Fruit fly (Drosophila melanogaster): ENCODE results near the gene CG10413.

DNA sequence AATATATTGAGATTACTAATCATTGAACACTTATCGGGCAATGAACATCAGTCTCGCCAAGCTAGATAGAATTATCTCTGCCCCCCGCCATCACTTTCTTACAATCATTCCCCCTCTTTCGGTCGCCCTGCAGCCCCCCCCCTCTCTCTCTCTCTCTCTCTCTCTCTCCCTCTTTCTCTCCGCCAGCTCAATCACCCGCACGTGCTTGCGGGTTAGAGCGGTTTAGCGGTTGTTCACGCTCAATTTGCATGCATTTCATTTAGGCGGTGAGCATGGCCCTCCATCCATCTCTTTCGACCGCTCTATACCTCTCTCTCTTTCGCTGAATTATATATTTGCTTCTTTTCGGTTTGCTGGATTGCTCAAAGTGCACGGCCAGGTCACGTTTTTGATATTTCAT is 24.1 kb upstream of the CG10413 start:
- no peak for TF ChIP-seq Gug (GFP tag; IDR thresholded peaks at IDR 0.05)
- no peak for TF ChIP-seq Sox102F (GFP tag; optimal IDR thresholded peaks at IDR 0.05)

Data from whole organism, prepupa.